Worm (Caenorhabditis elegans) whole organism, late embryonic: ENCODE data around the gene rab-21.

Source experiments
- C08G9.2 ChIP-seq: sonication (generic microtip); optimal IDR thresholded peaks from 2 replicates; lab custom pipeline; 2016; ENCODE audit warnings: mild to moderate bottlenecking, missing genetic modification characterization, moderate library complexity, missing compliant biosample characterization
- K09A11.1 ChIP-seq: sonication (generic microtip); optimal IDR thresholded peaks from 2 replicates; lab custom pipeline; 2017; ENCODE audit warnings: antibody characterized with exemption, mild to moderate bottlenecking, missing genetic modification characterization, missing compliant biosample characterization; ENCODE audit not compliant: insufficient read depth
- T23F11.4 ChIP-seq: fragments of 200-800 bp; sonication (Bioruptor generic); optimal IDR thresholded peaks from 2 replicates; lab custom pipeline; 2018; ENCODE audit warnings: mild to moderate bottlenecking, missing genetic modification characterization, missing compliant biosample characterization
- ceh-14 ChIP-seq: sonication (generic microtip); optimal IDR thresholded peaks from 2 replicates; lab custom pipeline; 2016; ENCODE audit warnings: missing genotype, missing genetic modification characterization, missing compliant biosample characterization
- ceh-19 ChIP-seq: fragments of 200-800 bp; sonication (Bioruptor generic); optimal IDR thresholded peaks from 2 replicates; lab custom pipeline; 2018; ENCODE audit warnings: mild to moderate bottlenecking, missing genetic modification characterization, missing compliant biosample characterization
- ceh-22 ChIP-seq: sonication (generic microtip); optimal IDR thresholded peaks from 2 replicates; lab custom pipeline; 2017; ENCODE audit warnings: missing biosample characterization, missing genetic modification characterization
- ceh-30 ChIP-seq: fragments of 150-350 bp; optimal IDR thresholded peaks from 2 replicates; lab custom pipeline; 2014; ENCODE audit warnings: missing biosample characterization, missing genetic modification characterization
- ceh-31 ChIP-seq: sonication (generic microtip); optimal IDR thresholded peaks from 2 replicates; lab custom pipeline; 2016; ENCODE audit warnings: missing genetic modification characterization, missing compliant biosample characterization
- ceh-34 ChIP-seq: sonication (generic microtip); optimal IDR thresholded peaks from 2 replicates; lab custom pipeline; 2016; ENCODE audit warnings: mild to moderate bottlenecking, missing genetic modification characterization, missing compliant biosample characterization
- ceh-48 ChIP-seq: sonication (generic microtip); optimal IDR thresholded peaks from 2 replicates; lab custom pipeline; 2016; ENCODE audit warnings: missing genetic modification characterization, inconsistent platforms, missing compliant biosample characterization
- ceh-6 ChIP-seq: fragments of 200-800 bp; sonication (Bioruptor generic); optimal IDR thresholded peaks from 2 replicates; lab custom pipeline; 2018; ENCODE audit warnings: mild to moderate bottlenecking, missing genetic modification characterization, missing compliant biosample characterization
- ceh-9 ChIP-seq: sonication (generic microtip); optimal IDR thresholded peaks from 2 replicates; lab custom pipeline; 2016; ENCODE audit warnings: mild to moderate bottlenecking, missing genetic modification characterization, inconsistent platforms, missing compliant biosample characterization
- dmd-4 ChIP-seq: sonication (generic microtip); optimal IDR thresholded peaks from 2 replicates; lab custom pipeline; 2016; ENCODE audit warnings: borderline replicate concordance, missing genetic modification characterization, missing compliant biosample characterization
- elt-4 ChIP-seq: sonication (generic microtip); optimal IDR thresholded peaks from 2 replicates; lab custom pipeline; 2016; ENCODE audit warnings: missing genetic modification characterization, missing compliant biosample characterization
- ets-4 ChIP-seq: sonication (generic microtip); optimal IDR thresholded peaks from 2 replicates; lab custom pipeline; 2016; ENCODE audit warnings: missing genetic modification characterization, missing compliant biosample characterization
- fkh-6 ChIP-seq: sonication (generic microtip); optimal IDR thresholded peaks from 2 replicates; lab custom pipeline; 2016; ENCODE audit warnings: missing genetic modification characterization, missing compliant biosample characterization
- gmeb-2 ChIP-seq: sonication (generic microtip); optimal IDR thresholded peaks from 2 replicates; lab custom pipeline; 2016; ENCODE audit warnings: missing genetic modification characterization, inconsistent platforms, missing compliant biosample characterization
- hlh-15 ChIP-seq: sonication (generic microtip); optimal IDR thresholded peaks from 2 replicates; lab custom pipeline; 2016; ENCODE audit warnings: missing genetic modification characterization, missing compliant biosample characterization
- hlh-30 ChIP-seq: sonication (generic microtip); optimal IDR thresholded peaks from 2 replicates; lab custom pipeline; 2017; ENCODE audit warnings: antibody characterized with exemption, missing genetic modification characterization, missing compliant biosample characterization; ENCODE audit not compliant: insufficient read depth
- hlh-6 ChIP-seq: sonication (generic microtip); optimal IDR thresholded peaks from 2 replicates; lab custom pipeline; 2016; ENCODE audit warnings: missing genotype, missing genetic modification characterization, missing compliant biosample characterization
- npax-4 ChIP-seq: sonication (generic microtip); optimal IDR thresholded peaks from 2 replicates; lab custom pipeline; 2016; ENCODE audit warnings: missing genetic modification characterization, missing compliant biosample characterization
- odd-2 ChIP-seq: sonication (generic microtip); optimal IDR thresholded peaks from 2 replicates; lab custom pipeline; 2017; ENCODE audit warnings: antibody characterized with exemption, mild to moderate bottlenecking, missing genetic modification characterization, missing compliant biosample characterization
- pat-9 ChIP-seq: fragments of 200-800 bp; sonication (Bioruptor generic); optimal IDR thresholded peaks from 2 replicates; lab custom pipeline; 2018; ENCODE audit warnings: mild to moderate bottlenecking, missing genetic modification characterization, moderate library complexity, missing compliant biosample characterization
- pha-4 ChIP-seq: fragments of 150-350 bp; optimal IDR thresholded peaks from 2 replicates; lab custom pipeline; 2018; ENCODE audit warnings: missing biosample characterization, missing genetic modification reagents, missing genetic modification characterization
- pqm-1 ChIP-seq: sonication (generic microtip); optimal IDR thresholded peaks from 2 replicates; lab custom pipeline; 2016; ENCODE audit warnings: missing genetic modification characterization, missing compliant biosample characterization
- pros-1 ChIP-seq: fragments of 150-350 bp; optimal IDR thresholded peaks from 2 replicates; lab custom pipeline; 2014; ENCODE audit warnings: missing biosample characterization, missing genetic modification reagents, missing genetic modification characterization
- ref-2 ChIP-seq: sonication (generic microtip); optimal IDR thresholded peaks from 2 replicates; lab custom pipeline; 2016; ENCODE audit warnings: missing genetic modification characterization, missing compliant biosample characterization
- rnt-1 ChIP-seq: sonication (generic microtip); optimal IDR thresholded peaks from 2 replicates; lab custom pipeline; 2016; ENCODE audit warnings: missing genetic modification characterization, missing compliant biosample characterization
- sdc-2 ChIP-seq: sonication (generic microtip); optimal IDR thresholded peaks from 2 replicates; lab custom pipeline; 2016; ENCODE audit warnings: missing genotype, missing genetic modification characterization, missing compliant biosample characterization
- syd-9 ChIP-seq: sonication (generic microtip); optimal IDR thresholded peaks from 2 replicates; lab custom pipeline; 2016; ENCODE audit warnings: mild to moderate bottlenecking, missing genetic modification characterization, moderate library complexity, missing compliant biosample characterization
- tbx-2 ChIP-seq: sonication (generic microtip); optimal IDR thresholded peaks from 2 replicates; lab custom pipeline; 2016; ENCODE audit warnings: missing genetic modification characterization, missing compliant biosample characterization
- ttx-3 ChIP-seq: sonication (generic microtip); optimal IDR thresholded peaks from 2 replicates; lab custom pipeline; 2016; ENCODE audit warnings: missing genetic modification reagents, missing genetic modification characterization, missing compliant biosample characterization
- unc-3 ChIP-seq, 2 experiments: fragments of 200-800 bp in 1 of 2; sonication (Bioruptor generic) in 1 of 2; sonication (generic microtip) in 1 of 2; conservative IDR thresholded peaks in 1 of 2; optimal IDR thresholded peaks in 1 of 2; 2 replicates each; pipeline versions ENCODE4 v1.3.6 to Lab custom; 2016 to 2022; ENCODE audit warnings: missing compliant biosample characterization in 2 of 2, missing genetic modification characterization in 2 of 2, missing genetic modification reagents in 1 of 2
- zip-5 ChIP-seq: sonication (generic microtip); optimal IDR thresholded peaks from 2 replicates; lab custom pipeline; 2016; ENCODE audit warnings: missing genetic modification characterization, missing compliant biosample characterization

Gene rab-21

ce11 chrII:8714913-8715447, at the start of gene rab-21, which contains the start of gene T01B7.13:
rab-21 (minus strand) TSS chrII:8715013.
T01B7.13 (plus strand) TSS chrII:8715397.
- TF ChIP-seq K09A11.1 (tag; lab: Kevin White, UChicago), result no peak
- no peak for TF ChIP-seq pros-1 (tag; lab: Kevin White, UChicago)
- TF ChIP-seq odd-2 (tag; lab: Kevin White, UChicago), result no peak
- TF ChIP-seq rnt-1 (tag; lab: Kevin White, UChicago), result no peak
- no peak for TF ChIP-seq ceh-22 (tag; lab: Kevin White, UChicago)
- TF ChIP-seq, all 69 proteins: peak for 0

- TF ChIP-seq zip-5 (tag; lab: Kevin White, UChicago), result no peak
- no peak for TF ChIP-seq ceh-48
- TF ChIP-seq dmd-4 (tag; lab: Kevin White, UChicago), result no peak
- TF ChIP-seq ets-4 (tag; lab: Kevin White, UChicago), result no peak
- TF ChIP-seq hlh-6 (tag; lab: Kevin White, UChicago), result no peak
- no peak for TF ChIP-seq ceh-14 (tag; lab: Kevin White, UChicago)
- no peak for TF ChIP-seq ref-2 (tag; lab: Kevin White, UChicago)
- no peak for TF ChIP-seq ceh-34 (tag; lab: Kevin White, UChicago)
- no peak for TF ChIP-seq unc-3 (GFP tag; conservative IDR thresholded peaks at IDR 0.05; lab: Robert Waterston, UW)
- no peak for TF ChIP-seq unc-3 (tag; optimal IDR thresholded peaks at IDR 0.05; lab: Kevin White, UChicago)
- no peak for TF ChIP-seq ceh-19 (GFP tag; lab: Kevin White, UChicago)
- no peak for TF ChIP-seq gmeb-2
- no peak for TF ChIP-seq hlh-15 (tag; lab: Kevin White, UChicago)
- TF ChIP-seq pha-4, result no peak
- no peak for TF ChIP-seq sdc-2 (tag; lab: Kevin White, UChicago)
- TF ChIP-seq ceh-30, result no peak
- no peak for TF ChIP-seq pat-9 (tag; lab: Kevin White, UChicago)
- no peak for TF ChIP-seq T23F11.4 (GFP tag; lab: Kevin White, UChicago)
- TF ChIP-seq hlh-30, result no peak
Observed at ce11 chrII:8764332-8764731, 49.5 kb upstream of the rab-21 start.

- TF ChIP-seq ttx-3 (tag; lab: Kevin White, UChicago), result no peak
- TF ChIP-seq C08G9.2 (tag; lab: Kevin White, UChicago), result no peak
- TF ChIP-seq, all 69 proteins: peak for 0
Observed at ce11 chrII:8763367-8763766, 48.6 kb upstream of the rab-21 start.

- TF ChIP-seq ceh-31 (tag; lab: Kevin White, UChicago) (no peak), zip-5 (tag; lab: Kevin White, UChicago) (no peak), elt-4 (tag; lab: Kevin White, UChicago) (no peak), ceh-48 (no peak), tbx-2 (tag; lab: Kevin White, UChicago) (no peak), ceh-6 (GFP tag; lab: Kevin White, UChicago) (no peak), ceh-9 (tag; lab: Kevin White, UChicago) (no peak), fkh-6 (no peak), pros-1 (tag; lab: Kevin White, UChicago) (no peak), npax-4 (no peak), ceh-14 (tag; lab: Kevin White, UChicago) (no peak), ttx-3 (tag; lab: Kevin White, UChicago) (no peak), ets-4 (tag; lab: Kevin White, UChicago) (no peak)
Observed at ce11 chrII:8761739-8762138, 46.9 kb upstream of the rab-21 start.

DNA sequence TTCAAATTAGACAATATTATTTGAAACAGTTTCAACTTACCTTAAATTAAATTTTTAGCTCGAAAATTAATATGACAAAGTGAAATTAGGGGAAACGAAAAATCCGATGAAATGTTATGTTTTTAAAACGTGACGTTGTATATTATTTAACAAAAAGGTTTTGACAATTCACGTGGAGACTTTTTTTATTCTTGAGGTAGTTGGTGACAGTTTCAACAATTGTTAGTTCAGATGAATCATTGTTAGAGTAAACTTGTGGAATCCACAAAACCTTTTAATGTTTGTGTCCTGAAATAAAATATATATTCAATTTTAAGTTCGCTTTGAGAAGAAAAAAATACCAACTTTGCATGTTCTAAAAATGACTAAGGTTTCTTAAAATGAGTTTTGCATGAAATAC, 44.7 kb upstream of the rab-21 start, which contains the start of gene fut-1:
TSS of gene fut-1 (minus strand) at position 101 of the 400 bp plus-strand sequence.
- TF ChIP-seq syd-9 (tag; lab: Kevin White, UChicago), result no peak
- TF ChIP-seq pha-4, result no peak
- no peak for TF ChIP-seq fkh-6
- no peak for TF ChIP-seq pqm-1
